Worm (Caenorhabditis elegans) whole organism, young adult: ENCODE results near the gene dars-2.

Experiments
- B0035.1 ChIP-seq: sonication (generic microtip); optimal IDR thresholded peaks from 2 replicates; lab custom pipeline; 2016; ENCODE audit warnings: missing genetic modification characterization, mild to moderate bottlenecking, missing compliant biosample characterization, missing genotype, missing genetic modification reagents
- B0261.1 ChIP-seq: sonication (generic microtip); optimal IDR thresholded peaks from 2 replicates; lab custom pipeline; 2016; ENCODE audit warnings: mild to moderate bottlenecking, missing genetic modification characterization, moderate library complexity, missing compliant biosample characterization
- F10E7.11 ChIP-seq: sonication (generic microtip); optimal IDR thresholded peaks from 2 replicates; lab custom pipeline; 2017; ENCODE audit warnings: mild to moderate bottlenecking, missing genetic modification characterization, moderate library complexity, missing compliant biosample characterization
- F22D6.2 ChIP-seq: sonication (generic microtip); optimal IDR thresholded peaks from 2 replicates; lab custom pipeline; 2016; ENCODE audit warnings: mild to moderate bottlenecking, missing genetic modification characterization, missing compliant biosample characterization
- F49E8.2 ChIP-seq: sonication (generic microtip); optimal IDR thresholded peaks from 3 replicates; lab custom pipeline; 2017; ENCODE audit warnings: missing genetic modification characterization, mild to moderate bottlenecking, missing compliant biosample characterization, antibody characterized with exemption, moderate library complexity; ENCODE audit not compliant: insufficient read depth
- F52B5.7 ChIP-seq: sonication (generic microtip); optimal IDR thresholded peaks from 2 replicates; lab custom pipeline; 2016; ENCODE audit warnings: mild to moderate bottlenecking, missing genetic modification characterization, missing compliant biosample characterization
- F55B11.4 ChIP-seq: sonication (generic microtip); optimal IDR thresholded peaks from 2 replicates; lab custom pipeline; 2016; ENCODE audit warnings: missing compliant biosample characterization, missing genetic modification characterization, borderline replicate concordance; ENCODE audit not compliant: insufficient read depth
- K11D2.4 ChIP-seq: fragments of 200-800 bp; sonication (Bioruptor generic); IDR thresholded peaks from 2 replicates; pipeline ENCODE4 v1.3.6; 2022; ENCODE audit warnings: missing genetic modification reagents, missing genetic modification characterization, missing compliant biosample characterization
- T26A5.8 ChIP-seq: sonication (generic microtip); optimal IDR thresholded peaks from 2 replicates; lab custom pipeline; 2016; ENCODE audit warnings: missing genetic modification characterization, missing compliant biosample characterization
- Y53G8AR.9 ChIP-seq: fragments of 200-800 bp; sonication (Bioruptor generic); conservative IDR thresholded peaks from 2 replicates; pipeline ENCODE4 v1.3.6; 2022; ENCODE audit warnings: missing genetic modification reagents, missing genetic modification characterization, missing compliant biosample characterization
- Y79H2A.3 ChIP-seq: fragments of 200-800 bp; sonication (Bioruptor generic); conservative IDR thresholded peaks from 2 replicates; pipeline ENCODE4 v1.3.6; 2022; ENCODE audit warnings: missing genetic modification reagents, missing genetic modification characterization, missing compliant biosample characterization
- Y95B8A.8 ChIP-seq: fragments of 200-800 bp; sonication (Bioruptor generic); IDR thresholded peaks from 2 replicates; pipeline ENCODE4 v1.3.6; 2022; ENCODE audit warnings: missing genetic modification reagents, missing genetic modification characterization, missing compliant biosample characterization
- akir-1 ChIP-seq: fragments of 200-800 bp; sonication (Bioruptor generic); optimal IDR thresholded peaks from 2 replicates; lab custom pipeline; 2018; ENCODE audit warnings: mild to moderate bottlenecking, missing genetic modification characterization, moderate library complexity, missing compliant biosample characterization
- ama-1 ChIP-seq, 3 experiments: fragments of 150-350 bp in 1 of 3; sonication (generic microtip) in 2 of 3; optimal IDR thresholded peaks; 2 replicates each; lab custom pipeline; 2014 to 2018; ENCODE audit warnings: missing biosample characterization in 2 of 3, missing genetic modification characterization in 2 of 3, missing genetic modification reagents in 2 of 3
- atf-7 ChIP-seq: sonication (generic microtip); optimal IDR thresholded peaks from 2 replicates; lab custom pipeline; 2017; ENCODE audit warnings: mild to moderate bottlenecking, missing genetic modification characterization, missing compliant biosample characterization
- attf-3 ChIP-seq: fragments of 200-800 bp; sonication (Bioruptor generic); conservative IDR thresholded peaks from 2 replicates; pipeline ENCODE4 v1.3.6; 2022; ENCODE audit warnings: missing genetic modification reagents, missing genetic modification characterization, missing compliant biosample characterization
- attf-5 ChIP-seq: fragments of 200-800 bp; sonication (Bioruptor generic); optimal IDR thresholded peaks from 2 replicates; lab custom pipeline; 2018; ENCODE audit warnings: mild to moderate bottlenecking, missing genetic modification characterization, missing compliant biosample characterization
- bed-2 ChIP-seq: fragments of 200-800 bp; sonication (Bioruptor generic); IDR thresholded peaks from 2 replicates; pipeline ENCODE4 v1.3.6; 2022; ENCODE audit warnings: missing genetic modification reagents, missing genetic modification characterization, missing compliant biosample characterization
- ccch-3 ChIP-seq: fragments of 200-800 bp; sonication (Bioruptor generic); optimal IDR thresholded peaks from 2 replicates; lab custom pipeline; 2018; ENCODE audit warnings: mild to moderate bottlenecking, missing genetic modification characterization, missing compliant biosample characterization
- dox-1 ChIP-seq: fragments of 200-800 bp; sonication (Bioruptor generic); IDR thresholded peaks from 2 replicates; pipeline ENCODE4 v1.3.6; 2022; ENCODE audit warnings: missing genetic modification reagents, missing genetic modification characterization, missing compliant biosample characterization
- dpl-1 ChIP-seq: fragments of 150-350 bp; optimal IDR thresholded peaks from 2 replicates; lab custom pipeline; 2014; ENCODE audit warnings: missing biosample characterization, missing genetic modification reagents, missing genetic modification characterization
- egl-18 ChIP-seq: fragments of 200-800 bp; sonication (Bioruptor generic); IDR thresholded peaks from 2 replicates; pipeline ENCODE4 v1.3.6; 2022; ENCODE audit warnings: missing genetic modification reagents, missing genetic modification characterization, missing compliant biosample characterization
- egl-44 ChIP-seq: fragments of 200-800 bp; sonication (Bioruptor generic); IDR thresholded peaks from 2 replicates; pipeline ENCODE4 v1.3.6; 2022; ENCODE audit warnings: missing genetic modification reagents, missing genetic modification characterization, missing compliant biosample characterization
- ekl-4 ChIP-seq: fragments of 200-800 bp; sonication (Bioruptor generic); IDR thresholded peaks from 2 replicates; pipeline ENCODE4 v1.3.6; 2022; ENCODE audit warnings: missing genetic modification reagents, missing genetic modification characterization, missing compliant biosample characterization
- hmg-1.2 ChIP-seq: fragments of 200-800 bp; sonication (Bioruptor generic); IDR thresholded peaks from 2 replicates; pipeline ENCODE4 v1.3.6; 2022; ENCODE audit warnings: missing genetic modification reagents, missing genetic modification characterization, missing compliant biosample characterization
- hmg-20 ChIP-seq: fragments of 200-800 bp; sonication (Bioruptor generic); IDR thresholded peaks from 2 replicates; pipeline ENCODE4 v1.3.6; 2022; ENCODE audit warnings: missing genetic modification reagents, missing genetic modification characterization, missing compliant biosample characterization
- hsf-1 ChIP-seq: fragments of 200-800 bp; sonication (Bioruptor generic); IDR thresholded peaks from 2 replicates; pipeline ENCODE4 v1.3.6; 2022; ENCODE audit warnings: missing genetic modification reagents, missing genetic modification characterization, missing compliant biosample characterization
- lir-1 ChIP-seq: fragments of 200-800 bp; sonication (Bioruptor generic); conservative IDR thresholded peaks from 2 replicates; pipeline ENCODE4 v1.3.6; 2022; ENCODE audit warnings: missing genetic modification reagents, missing genetic modification characterization, missing compliant biosample characterization
- madf-10 ChIP-seq: sonication (generic microtip); optimal IDR thresholded peaks from 2 replicates; lab custom pipeline; 2016; ENCODE audit warnings: mild to moderate bottlenecking, missing genetic modification characterization, missing compliant biosample characterization
- madf-8 ChIP-seq: fragments of 200-800 bp; sonication (Bioruptor generic); conservative IDR thresholded peaks from 2 replicates; pipeline ENCODE4 v1.3.6; 2022; ENCODE audit warnings: missing genetic modification reagents, missing genetic modification characterization, missing compliant biosample characterization
- mcd-1 ChIP-seq: fragments of 200-800 bp; sonication (Bioruptor generic); IDR thresholded peaks from 2 replicates; pipeline ENCODE4 v1.3.6; 2022; ENCODE audit warnings: missing genetic modification reagents, missing genetic modification characterization, missing compliant biosample characterization
- mel-28 ChIP-seq: sonication (generic microtip); optimal IDR thresholded peaks from 2 replicates; lab custom pipeline; 2016; ENCODE audit warnings: borderline replicate concordance, mild to moderate bottlenecking, missing genetic modification characterization, missing compliant biosample characterization
- mxl-1 ChIP-seq: sonication (generic microtip); optimal IDR thresholded peaks from 2 replicates; lab custom pipeline; 2016; ENCODE audit warnings: missing genetic modification characterization, missing compliant biosample characterization
- nfya-1 ChIP-seq: sonication (generic microtip); optimal IDR thresholded peaks from 2 replicates; lab custom pipeline; 2017; ENCODE audit warnings: antibody characterized with exemption, missing compliant biosample characterization, missing genetic modification characterization, borderline replicate concordance; ENCODE audit not compliant: insufficient read depth
- nfya-2 ChIP-seq: fragments of 200-800 bp; sonication (Bioruptor generic); IDR thresholded peaks from 2 replicates; pipeline ENCODE4 v1.3.6; 2022; ENCODE audit warnings: missing genetic modification reagents, missing genetic modification characterization, missing compliant biosample characterization
- nhr-179 ChIP-seq: sonication (generic microtip); optimal IDR thresholded peaks from 2 replicates; lab custom pipeline; 2016; ENCODE audit warnings: mild to moderate bottlenecking, missing genetic modification characterization, missing compliant biosample characterization
- nhr-27 ChIP-seq: fragments of 200-800 bp; sonication (Bioruptor generic); optimal IDR thresholded peaks from 2 replicates; lab custom pipeline; 2018; ENCODE audit warnings: mild to moderate bottlenecking, missing genetic modification characterization, moderate library complexity, missing compliant biosample characterization
- nhr-80 ChIP-seq: sonication (generic microtip); optimal IDR thresholded peaks from 2 replicates; lab custom pipeline; 2016; ENCODE audit warnings: missing genetic modification characterization, missing compliant biosample characterization
- pbrm-1 ChIP-seq: fragments of 200-800 bp; sonication (Bioruptor generic); IDR thresholded peaks from 2 replicates; pipeline ENCODE4 v1.3.6; 2022; ENCODE audit warnings: missing genetic modification reagents, missing genetic modification characterization, missing compliant biosample characterization
- rcor-1 ChIP-seq: fragments of 200-800 bp; sonication (Bioruptor generic); IDR thresholded peaks from 2 replicates; pipeline ENCODE4 v1.3.6; 2022; ENCODE audit warnings: missing genetic modification reagents, missing genetic modification characterization, missing compliant biosample characterization
- rec-8 ChIP-seq, 2 experiments: sonication (generic microtip); optimal IDR thresholded peaks; 2 replicates each; lab custom pipeline; 2016; ENCODE audit warnings: mild to moderate bottlenecking in 2 of 2, missing genetic modification characterization in 2 of 2, missing genetic modification reagents in 2 of 2, missing genotype in 2 of 2, missing biosample characterization in 1 of 2, missing compliant biosample characterization in 1 of 2, moderate library complexity in 1 of 2
- rpc-1 ChIP-seq, 2 experiments: fragments of 150-350 bp in 1 of 2; sonication (generic microtip) in 1 of 2; optimal IDR thresholded peaks; 2 replicates each; lab custom pipeline; 2014 to 2018; ENCODE audit warnings: missing biosample characterization in 1 of 2, missing genetic modification characterization in 1 of 2, missing genetic modification reagents in 1 of 2, missing genotype in 1 of 2
- sea-2 ChIP-seq: fragments of 200-800 bp; sonication (Bioruptor generic); IDR thresholded peaks from 2 replicates; pipeline ENCODE4 v1.3.6; 2022; ENCODE audit warnings: missing genetic modification characterization, missing compliant biosample characterization
- snpc-3.4 ChIP-seq: sonication (generic microtip); optimal IDR thresholded peaks from 2 replicates; lab custom pipeline; 2017; ENCODE audit warnings: missing genetic modification characterization, mild to moderate bottlenecking, missing compliant biosample characterization, antibody characterized with exemption, moderate library complexity, missing genotype, missing genetic modification reagents
- tbx-9 ChIP-seq: sonication (generic microtip); optimal IDR thresholded peaks from 2 replicates; lab custom pipeline; 2016; ENCODE audit warnings: borderline replicate concordance, missing genetic modification characterization, inconsistent platforms, missing compliant biosample characterization
- tlf-1 ChIP-seq: fragments of 200-800 bp; sonication (Bioruptor generic); optimal IDR thresholded peaks from 2 replicates; lab custom pipeline; 2018; ENCODE audit warnings: mild to moderate bottlenecking, missing genetic modification characterization, missing compliant biosample characterization
- xnd-1 ChIP-seq: sonication (generic microtip); optimal IDR thresholded peaks from 2 replicates; lab custom pipeline; 2016; ENCODE audit warnings: missing genotype, missing genetic modification reagents, missing genetic modification characterization, missing compliant biosample characterization
- ztf-18 ChIP-seq: sonication (generic microtip); optimal IDR thresholded peaks from 2 replicates; lab custom pipeline; 2016; ENCODE audit warnings: missing genotype, mild to moderate bottlenecking, missing genetic modification characterization, missing compliant biosample characterization

dars-2 gene

ce11 chrV:12004501-12004940 lies 44.0 kb upstream of the dars-2 start:
- no peak for TF ChIP-seq dpl-1
- TF ChIP-seq nhr-179 (tag; lab: Kevin White, UChicago), result no peak
- TF ChIP-seq B0035.1 (tag; lab: Kevin White, UChicago), result no peak
- TF ChIP-seq rcor-1 (GFP tag; lab: Robert Waterston, UW), result no peak
- no peak for TF ChIP-seq F22D6.2 (tag; lab: Kevin White, UChicago)
- no peak for TF ChIP-seq hmg-20 (GFP tag; lab: Robert Waterston, UW)
- TF ChIP-seq F55B11.4 (tag; lab: Kevin White, UChicago), result no peak
- TF ChIP-seq tlf-1 (GFP tag; lab: Kevin White, UChicago), result peak; percentile 73
- TF ChIP-seq nhr-80 (tag; lab: Kevin White, UChicago), result peak; percentile 46
- peak; percentile 74; the same call in 1 of the 2 replicates for TF ChIP-seq pbrm-1 (GFP tag; lab: Robert Waterston, UW)
- peak; percentile 26; the same call in 1 of the 2 replicates for TF ChIP-seq hmg-1.2
- no peak for TF ChIP-seq ccch-3 (GFP tag; lab: Kevin White, UChicago)
- TF ChIP-seq attf-3 (GFP tag; lab: Robert Waterston, UW), result no peak
- no peak for TF ChIP-seq attf-5 (GFP tag; lab: Kevin White, UChicago)
- TF ChIP-seq dox-1 (GFP tag; lab: Robert Waterston, UW), result no peak
- no peak for TF ChIP-seq snpc-3.4 (tag; lab: Kevin White, UChicago)
- no peak for TF ChIP-seq tbx-9
- no peak for TF ChIP-seq K11D2.4 (GFP tag; lab: Robert Waterston, UW)
- TF ChIP-seq nhr-27 (tag; lab: Kevin White, UChicago), result no peak
- TF ChIP-seq rec-8 (tag; optimal IDR thresholded peaks at IDR 0.05; lab: Kevin White, UChicago), result no peak
- no peak for TF ChIP-seq T26A5.8 (tag; lab: Kevin White, UChicago)
- no peak for TF ChIP-seq sea-2 (GFP tag; lab: Robert Waterston, UW)
- TF ChIP-seq F52B5.7 (tag; lab: Kevin White, UChicago), result no peak
- TF ChIP-seq mcd-1, result no peak
- no peak for TF ChIP-seq rpc-1 (optimal IDR thresholded peaks at IDR 0.05; lab: Kevin White, UChicago)
- TF ChIP-seq rpc-1 (tag; optimal IDR thresholded peaks at IDR 0.05; lab: Kevin White, UChicago), result no peak
- no peak for TF ChIP-seq egl-18 (GFP tag; lab: Robert Waterston, UW)
- TF ChIP-seq ama-1 (optimal IDR thresholded peaks at IDR 0.05; lab: Kevin White, UChicago), result no peak
- no peak for TF ChIP-seq ama-1 (GFP tag; optimal IDR thresholded peaks at IDR 0.05; lab: Kevin White, UChicago)
- TF ChIP-seq xnd-1, result no peak
- 0 out of 2 replicates have a peak, but pooled peaks have one; percentile 8 for TF ChIP-seq Y79H2A.3 (GFP tag; lab: Robert Waterston, UW)
- no peak for TF ChIP-seq nfya-1 (tag; lab: Kevin White, UChicago)
- TF ChIP-seq B0261.1 (tag; lab: Kevin White, UChicago), result no peak
- 0 out of 2 replicates have a peak, but pooled peaks have one; percentile 41 for TF ChIP-seq hsf-1
- TF ChIP-seq ekl-4 (GFP tag; lab: Robert Waterston, UW), result peak; percentile 82
- TF ChIP-seq lir-1, result no peak
- TF ChIP-seq egl-44, result no peak
- no peak for TF ChIP-seq F10E7.11 (tag; lab: Kevin White, UChicago)
- TF ChIP-seq akir-1 (GFP tag; lab: Kevin White, UChicago), result no peak
- TF ChIP-seq madf-8 (GFP tag; lab: Robert Waterston, UW), result no peak
- peak; percentile 47; the same call in 1 of the 2 replicates for TF ChIP-seq Y95B8A.8 (GFP tag; lab: Robert Waterston, UW)
- TF ChIP-seq F49E8.2, result no peak
- peak; percentile 91 for TF ChIP-seq atf-7 (tag; lab: Kevin White, UChicago)
- no peak for TF ChIP-seq nfya-2 (GFP tag; lab: Robert Waterston, UW)
- TF ChIP-seq bed-2 (GFP tag; lab: Robert Waterston, UW), result no peak
- peak; percentile 64 for TF ChIP-seq madf-10 (tag; lab: Kevin White, UChicago)
- peak; percentile 96 for TF ChIP-seq Y53G8AR.9 (GFP tag; lab: Robert Waterston, UW)
- TF ChIP-seq mel-28 (tag; lab: Kevin White, UChicago), result no peak
- TF ChIP-seq mxl-1, result no peak
- no peak for TF ChIP-seq ztf-18 (tag; lab: Kevin White, UChicago)
